Worm (Caenorhabditis elegans): Measurements from ENCODE around the gene npp-8.

DNA sequence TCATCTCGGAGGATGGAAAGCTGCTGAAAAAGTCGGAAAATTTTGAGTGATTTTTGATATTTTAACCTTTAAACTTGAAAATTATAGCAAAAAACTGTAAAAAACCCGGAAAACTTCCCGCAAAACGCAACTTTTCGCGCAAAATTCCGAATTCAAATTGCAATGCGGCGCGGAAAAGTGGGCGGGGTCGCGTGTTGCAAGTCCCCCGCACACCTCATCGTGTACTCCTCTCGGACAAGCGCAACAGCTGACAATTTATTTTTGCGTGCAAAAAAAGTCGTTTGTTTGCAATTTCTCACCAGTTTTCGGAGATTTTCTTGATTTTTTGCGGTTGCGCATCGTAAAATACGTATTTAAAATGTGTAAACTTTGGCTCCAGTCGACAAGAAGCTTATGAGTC, at the start of gene npp-8:
- peak; percentile 80 for TF ChIP-seq crh-2 (tag; optimal IDR thresholded peaks at IDR 0.05)
- TF ChIP-seq alr-1 (tag; optimal IDR thresholded peaks at IDR 0.05): no peak
- no peak for TF ChIP-seq unc-39 (tag; optimal IDR thresholded peaks at IDR 0.05)
- TF ChIP-seq nhr-12 (tag; optimal IDR thresholded peaks at IDR 0.05): no peak
- TF ChIP-seq skn-1 (tag; optimal IDR thresholded peaks at IDR 0.05): peak; percentile 6
- TF ChIP-seq unc-55 (GFP tag; optimal IDR thresholded peaks at IDR 0.05): peak; percentile 95
- peak; percentile 89 for TF ChIP-seq nhr-25 (tag; optimal IDR thresholded peaks at IDR 0.05)
- TF ChIP-seq nhr-77 (tag; optimal IDR thresholded peaks at IDR 0.05): peak; percentile 32
- TF ChIP-seq elt-1 (tag; optimal IDR thresholded peaks at IDR 0.05): no peak

All from whole organism, L2 larva.